Worm (Caenorhabditis elegans) whole organism, L1 larva: ENCODE measurements around the gene K08D8.5.

ENCODE experiments used
- C34B4.2 ChIP-seq: sonication (generic microtip); optimal IDR thresholded peaks from 2 replicates; lab custom pipeline; 2017; ENCODE audit warnings: mild to moderate bottlenecking, missing genetic modification characterization, missing compliant biosample characterization
- Y116A8C.19 ChIP-seq: sonication (generic microtip); optimal IDR thresholded peaks from 2 replicates; lab custom pipeline; 2016; ENCODE audit warnings: missing compliant biosample characterization, missing genetic modification characterization, borderline replicate concordance
- alr-1 ChIP-seq: fragments of 200-800 bp; sonication (Bioruptor generic); optimal IDR thresholded peaks from 2 replicates; lab custom pipeline; 2018; ENCODE audit warnings: borderline replicate concordance, mild to moderate bottlenecking, missing genetic modification characterization, missing compliant biosample characterization
- aly-2 ChIP-seq: fragments of 150-350 bp; optimal IDR thresholded peaks from 2 replicates; lab custom pipeline; 2014; ENCODE audit warnings: missing biosample characterization, missing genetic modification characterization
- blmp-1 ChIP-seq: fragments of 150-350 bp; optimal IDR thresholded peaks from 2 replicates; lab custom pipeline; 2014; ENCODE audit warnings: missing biosample characterization, missing genetic modification characterization
- ceh-63 ChIP-seq: fragments of 200-800 bp; sonication (Bioruptor generic); optimal IDR thresholded peaks from 2 replicates; lab custom pipeline; 2018; ENCODE audit warnings: mild to moderate bottlenecking, missing genetic modification characterization, missing compliant biosample characterization
- ceh-82 ChIP-seq, 3 experiments: fragments of 150-350 bp in 1 of 3; sonication (generic microtip) in 2 of 3; optimal IDR thresholded peaks; 2 replicates each; lab custom pipeline; 2014 to 2017; ENCODE audit warnings: missing biosample characterization in 3 of 3, missing genetic modification characterization in 3 of 3
- dsc-1 ChIP-seq: sonication (generic microtip); optimal IDR thresholded peaks from 2 replicates; lab custom pipeline; 2016; ENCODE audit warnings: mild to moderate bottlenecking, missing genetic modification characterization, missing compliant biosample characterization
- efl-1 ChIP-seq, 4 experiments: fragments of 150-350 bp; optimal IDR thresholded peaks in 3 of 4; peaks in 1 of 4; 1 replicate in 1 of 4; 2 replicates in 3 of 4; lab custom pipeline; 2014; ENCODE audit warnings: missing biosample characterization in 2 of 4, missing genetic modification characterization in 2 of 4, missing genetic modification reagents in 2 of 4
- egl-27 ChIP-seq, 2 experiments: fragments of 150-350 bp in 1 of 2; sonication (generic microtip); optimal IDR thresholded peaks; 3 replicates each; lab custom pipeline; 2017 to 2018; ENCODE audit warnings: missing biosample characterization in 2 of 2, missing genetic modification characterization in 2 of 2, missing genetic modification reagents in 2 of 2
- elt-2 ChIP-seq: sonication (generic microtip); optimal IDR thresholded peaks from 2 replicates; lab custom pipeline; 2016; ENCODE audit warnings: missing genetic modification characterization, mild to moderate bottlenecking, inconsistent platforms, missing compliant biosample characterization, missing genetic modification reagents
- elt-3 ChIP-seq, 6 experiments: fragments of 150-350 bp in 1 of 6; sonication (generic microtip); optimal IDR thresholded peaks; 2 replicates each; lab custom pipeline; 2017 to 2018; ENCODE audit warnings: missing biosample characterization in 6 of 6, missing genetic modification characterization in 6 of 6, inconsistent platforms in 1 of 6
- ets-5 ChIP-seq: fragments of 200-800 bp; sonication (Bioruptor generic); IDR thresholded peaks from 2 replicates; pipeline ENCODE4 v1.3.6; 2022; ENCODE audit warnings: missing genetic modification characterization, missing compliant biosample characterization
- fkh-10 ChIP-seq: sonication (generic microtip); optimal IDR thresholded peaks from 2 replicates; lab custom pipeline; 2017; ENCODE audit warnings: missing biosample characterization, missing genetic modification reagents, missing genetic modification characterization
- fkh-4 ChIP-seq: sonication (generic microtip); optimal IDR thresholded peaks from 2 replicates; lab custom pipeline; 2016; ENCODE audit warnings: missing compliant biosample characterization, missing genetic modification characterization, borderline replicate concordance
- fkh-8 ChIP-seq: sonication (generic microtip); optimal IDR thresholded peaks from 2 replicates; lab custom pipeline; 2016; ENCODE audit warnings: mild to moderate bottlenecking, missing genetic modification characterization, missing compliant biosample characterization
- grh-1 ChIP-seq: fragments of 200-800 bp; sonication (Bioruptor generic); IDR thresholded peaks from 2 replicates; pipeline ENCODE4 v1.3.6; 2022; ENCODE audit warnings: missing genetic modification reagents, missing genetic modification characterization, missing compliant biosample characterization
- hlh-17 ChIP-seq: fragments of 200-800 bp; sonication (Bioruptor generic); optimal IDR thresholded peaks from 2 replicates; lab custom pipeline; 2018; ENCODE audit warnings: missing genetic modification characterization, mild to moderate bottlenecking, missing compliant biosample characterization, moderate library complexity, borderline replicate concordance
- hpl-2 ChIP-seq: fragments of 150-350 bp; optimal IDR thresholded peaks from 2 replicates; lab custom pipeline; 2014; ENCODE audit warnings: missing biosample characterization, missing genetic modification reagents, missing genetic modification characterization
- jun-1 ChIP-seq: fragments of 150-350 bp; optimal IDR thresholded peaks from 2 replicates; lab custom pipeline; 2014; ENCODE audit warnings: missing biosample characterization, missing genetic modification reagents, missing genetic modification characterization
- lin-13 ChIP-seq: fragments of 150-350 bp; optimal IDR thresholded peaks from 2 replicates; lab custom pipeline; 2014; ENCODE audit warnings: missing biosample characterization, missing genetic modification reagents, missing genetic modification characterization
- lin-14 ChIP-seq: fragments of 200-800 bp; sonication (Bioruptor generic); optimal IDR thresholded peaks from 2 replicates; lab custom pipeline; 2018; ENCODE audit warnings: mild to moderate bottlenecking, missing genetic modification characterization, moderate library complexity, missing compliant biosample characterization
- lsy-2 ChIP-seq, 2 experiments: fragments of 150-350 bp; optimal IDR thresholded peaks; 2 replicates each; lab custom pipeline; 2014; ENCODE audit warnings: missing biosample characterization in 2 of 2, missing genetic modification characterization in 2 of 2
- mab-9 ChIP-seq: fragments of 200-800 bp; sonication (Bioruptor generic); IDR thresholded peaks from 2 replicates; pipeline ENCODE4 v1.3.6; 2022; ENCODE audit warnings: missing genetic modification reagents, missing genetic modification characterization, missing compliant biosample characterization
- mep-1 ChIP-seq: fragments of 150-350 bp; optimal IDR thresholded peaks from 2 replicates; lab custom pipeline; 2014; ENCODE audit warnings: missing biosample characterization, missing genetic modification characterization
- nhr-11 ChIP-seq: fragments of 150-350 bp; optimal IDR thresholded peaks from 2 replicates; lab custom pipeline; 2014; ENCODE audit warnings: missing biosample characterization, missing genetic modification characterization
- nhr-12 ChIP-seq: sonication (generic microtip); optimal IDR thresholded peaks from 2 replicates; lab custom pipeline; 2017; ENCODE audit warnings: missing biosample characterization, missing genetic modification characterization
- nhr-19 ChIP-seq: fragments of 200-800 bp; sonication (Bioruptor generic); conservative IDR thresholded peaks from 2 replicates; pipeline ENCODE4 v1.3.6; 2022; ENCODE audit warnings: missing genetic modification characterization, missing compliant biosample characterization
- nhr-237 ChIP-seq: fragments of 150-350 bp; optimal IDR thresholded peaks from 2 replicates; lab custom pipeline; 2014; ENCODE audit warnings: missing biosample characterization, missing genetic modification characterization
- nhr-71 ChIP-seq: sonication (generic microtip); optimal IDR thresholded peaks from 2 replicates; lab custom pipeline; 2016; ENCODE audit warnings: mild to moderate bottlenecking, missing genetic modification characterization, moderate library complexity, missing compliant biosample characterization
- nhr-77 ChIP-seq: fragments of 150-350 bp; optimal IDR thresholded peaks from 2 replicates; lab custom pipeline; 2014; ENCODE audit warnings: missing biosample characterization, missing genetic modification characterization
- nhr-90 ChIP-seq: sonication (generic microtip); optimal IDR thresholded peaks from 2 replicates; lab custom pipeline; 2016; ENCODE audit warnings: mild to moderate bottlenecking, missing genetic modification characterization, missing compliant biosample characterization; ENCODE audit not compliant: poor library complexity
- pqm-1 ChIP-seq: sonication (generic microtip); optimal IDR thresholded peaks from 3 replicates; lab custom pipeline; 2017; ENCODE audit warnings: missing biosample characterization, missing genetic modification characterization
- rnt-1 ChIP-seq: sonication (generic microtip); optimal IDR thresholded peaks from 2 replicates; lab custom pipeline; 2016; ENCODE audit warnings: mild to moderate bottlenecking, missing genetic modification characterization, moderate library complexity, missing compliant biosample characterization
- skn-1 ChIP-seq: fragments of 150-350 bp; optimal IDR thresholded peaks from 2 replicates; lab custom pipeline; 2014; ENCODE audit warnings: missing biosample characterization, missing genetic modification characterization
- snpc-4 ChIP-seq: fragments of 150-350 bp; optimal IDR thresholded peaks from 2 replicates; lab custom pipeline; 2014; ENCODE audit warnings: missing biosample characterization, missing genetic modification characterization
- sptf-1 ChIP-seq: fragments of 150-350 bp; optimal IDR thresholded peaks from 2 replicates; lab custom pipeline; 2014; ENCODE audit warnings: missing biosample characterization, missing genetic modification characterization
- sup-37 ChIP-seq: fragments of 200-800 bp; sonication (Bioruptor generic); optimal IDR thresholded peaks from 2 replicates; lab custom pipeline; 2018; ENCODE audit warnings: mild to moderate bottlenecking, missing genetic modification characterization, missing compliant biosample characterization
- swsn-7 ChIP-seq: sonication (generic microtip); optimal IDR thresholded peaks from 2 replicates; lab custom pipeline; 2016; ENCODE audit warnings: missing genetic modification characterization, missing compliant biosample characterization
- unc-130 ChIP-seq: fragments of 150-350 bp; optimal IDR thresholded peaks from 2 replicates; lab custom pipeline; 2017; ENCODE audit warnings: missing biosample characterization, missing genetic modification characterization, inconsistent platforms
- unc-86 ChIP-seq: sonication (generic microtip); optimal IDR thresholded peaks from 2 replicates; lab custom pipeline; 2016; ENCODE audit warnings: missing genetic modification characterization, missing compliant biosample characterization
- vab-15 ChIP-seq: sonication (generic microtip); optimal IDR thresholded peaks from 2 replicates; lab custom pipeline; 2017; ENCODE audit warnings: missing genotype, mild to moderate bottlenecking, missing genetic modification characterization, missing compliant biosample characterization
- ztf-11 ChIP-seq, 2 experiments: sonication (generic microtip); optimal IDR thresholded peaks; 2 replicates each; lab custom pipeline; 2016 to 2017; ENCODE audit warnings: missing genetic modification characterization in 2 of 2, missing biosample characterization in 1 of 2, missing compliant biosample characterization in 1 of 2

K08D8.5 gene

DNA sequence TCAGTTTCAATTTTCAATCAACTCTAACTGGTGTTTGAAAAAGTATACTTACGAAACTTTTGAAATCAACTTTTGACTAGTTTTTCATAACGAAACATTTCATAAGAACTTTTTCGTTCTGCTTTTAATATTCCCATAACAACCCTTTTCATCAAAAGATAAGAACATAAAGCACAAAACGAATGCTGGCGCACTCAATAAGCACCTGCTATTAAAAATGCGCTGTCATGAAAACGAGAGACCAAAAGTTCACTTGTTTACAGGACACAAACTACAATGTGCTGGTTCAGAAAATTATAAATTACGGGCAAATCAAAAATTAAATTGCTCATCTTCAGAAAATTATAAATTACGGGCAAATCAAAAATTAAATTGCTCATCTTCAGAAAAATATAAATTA lies 20.8 kb downstream of the K08D8.5 start:
- no peak for TF ChIP-seq nhr-11 (tag; lab: Kevin White, UChicago)
- TF ChIP-seq ets-5 (GFP tag; lab: Robert Waterston, UW) = no peak
- peak; percentile 17 for TF ChIP-seq elt-2 (tag; lab: Kevin White, UChicago)
- TF ChIP-seq sup-37 (GFP tag; lab: Kevin White, UChicago) = no peak
- no peak for TF ChIP-seq mab-9 (GFP tag; lab: Robert Waterston, UW)
- no peak for TF ChIP-seq vab-15
- no peak for TF ChIP-seq skn-1 (tag; lab: Kevin White, UChicago)

DNA sequence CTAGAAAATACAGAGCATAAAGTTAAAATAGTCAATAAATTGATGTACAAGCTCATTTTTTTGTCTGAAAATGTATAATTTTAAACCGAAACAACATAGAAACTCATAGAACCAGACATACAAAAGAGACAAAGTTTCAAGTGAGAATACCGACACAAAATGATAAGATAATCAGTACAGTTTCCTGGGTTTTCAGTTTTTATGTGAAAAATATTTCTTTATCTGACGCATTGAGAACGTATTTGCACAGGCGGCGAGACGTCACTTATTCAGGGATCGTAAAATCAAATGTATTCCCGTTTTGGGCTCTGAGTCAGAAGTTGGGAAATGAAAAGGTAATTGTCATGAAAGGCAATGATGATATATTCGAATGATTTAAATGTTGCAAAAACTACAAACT lies 21.5 kb downstream of the K08D8.5 start, which contains the start of gene K08D8.6:
TSS of gene K08D8.6 (minus strand) at position 64 of the 400 bp plus-strand sequence.
- TF ChIP-seq rnt-1 (tag; lab: Kevin White, UChicago) (no peak), jun-1 (tag; lab: Kevin White, UChicago) (peak; percentile 7), fkh-10 (GFP tag; lab: Kevin White, UChicago) (no peak), efl-1 (optimal IDR thresholded peaks at IDR 0.05; lab: Kevin White, UChicago) (no peak), efl-1 (GFP tag; optimal IDR thresholded peaks at IDR 0.05 in 1 of 2; lab: Kevin White, UChicago) (peak in 1 of 2 experiments; percentile 30), pqm-1 (tag; lab: Kevin White, UChicago) (peak; percentile 78), nhr-19 (no peak), elt-2 (tag; lab: Kevin White, UChicago) (peak; percentile 88)
- TF ChIP-seq, all 84 proteins: peak for 4

DNA sequence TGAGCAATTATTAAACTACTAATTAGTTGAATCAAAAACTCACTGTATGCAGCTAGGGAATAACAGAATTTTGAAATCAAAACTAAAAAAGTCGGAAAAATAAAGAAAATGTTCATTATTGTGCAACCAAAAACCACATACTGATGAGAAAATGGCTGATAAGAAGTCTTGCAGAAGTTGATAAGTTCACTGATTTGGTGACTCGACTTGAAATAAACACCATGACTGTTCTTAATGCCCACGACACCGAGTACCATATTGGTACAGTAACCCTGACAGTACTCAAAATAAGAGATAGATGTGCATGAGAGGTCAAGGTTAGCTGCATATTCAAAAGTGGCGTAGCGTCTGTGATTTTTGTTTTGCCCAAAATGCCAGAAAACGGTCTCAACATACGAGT lies 25.9 kb downstream of the K08D8.5 start:
- TF ChIP-seq Y116A8C.19 (tag; lab: Kevin White, UChicago) (no peak), ztf-11 (tag; optimal IDR thresholded peaks at IDR 0.05; lab: Kevin White, UChicago) (no peak), swsn-7 (no peak), hlh-17 (GFP tag; lab: Kevin White, UChicago) (no peak), lsy-2 (tag; optimal IDR thresholded peaks at IDR 0.05; lab: Kevin White, UChicago) (no peak), egl-27 (tag; optimal IDR thresholded peaks at IDR 0.05; lab: Kevin White, UChicago) (no peak), nhr-237 (tag; lab: Kevin White, UChicago) (no peak), grh-1 (no peak), nhr-71 (tag; lab: Kevin White, UChicago) (no peak), skn-1 (tag; lab: Kevin White, UChicago) (no peak), nhr-90 (no peak), mep-1 (tag; lab: Kevin White, UChicago) (no peak), ets-5 (GFP tag; lab: Robert Waterston, UW) (no peak), lin-14 (GFP tag; lab: Kevin White, UChicago) (no peak), aly-2 (no peak), alr-1 (tag; lab: Kevin White, UChicago) (no peak), nhr-12 (tag; lab: Kevin White, UChicago) (no peak), unc-130 (no peak), fkh-4 (tag; lab: Kevin White, UChicago) (no peak), unc-86 (tag; lab: Kevin White, UChicago) (no peak)

DNA sequence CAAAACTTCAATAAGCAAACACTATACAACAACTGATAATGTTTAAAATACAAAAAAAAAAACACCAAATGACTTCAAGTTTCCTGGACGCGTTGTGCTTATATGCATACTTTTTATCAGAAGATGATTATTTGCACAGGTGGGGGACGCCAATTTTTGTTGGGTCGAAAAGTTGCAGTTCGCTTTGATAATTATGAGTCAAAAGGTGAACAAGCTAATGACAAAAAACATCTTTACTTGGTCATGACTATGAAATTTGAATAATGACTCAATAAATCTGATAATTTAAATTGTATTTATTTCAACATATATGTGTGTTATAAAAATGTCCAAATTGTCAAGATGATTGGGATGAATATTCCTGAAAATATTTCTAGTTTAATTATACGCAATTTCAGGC lies 28.7 kb downstream of the K08D8.5 start, which contains the start of gene ZK896.4:
TSS of gene ZK896.4 (minus strand) at position 101 of the 400 bp plus-strand sequence.
- no peak for TF ChIP-seq elt-3 (tag; optimal IDR thresholded peaks at IDR 0.05; lab: Kevin White, UChicago)
- no peak for TF ChIP-seq hpl-2 (GFP tag; lab: Kevin White, UChicago)
- TF ChIP-seq nhr-77 (tag; lab: Kevin White, UChicago) = no peak
- no peak for TF ChIP-seq ceh-63 (GFP tag; lab: Kevin White, UChicago)
- TF ChIP-seq ets-5 (GFP tag; lab: Robert Waterston, UW) = no peak
- no peak for TF ChIP-seq sptf-1 (tag; lab: Kevin White, UChicago)
- TF ChIP-seq fkh-8 (tag; lab: Kevin White, UChicago) = no peak
- no peak for TF ChIP-seq ceh-82 (tag; optimal IDR thresholded peaks at IDR 0.05; lab: Kevin White, UChicago)
- TF ChIP-seq fkh-4 (tag; lab: Kevin White, UChicago) = no peak
- TF ChIP-seq snpc-4 (tag; lab: Kevin White, UChicago) = no peak
- no peak for TF ChIP-seq C34B4.2
- no peak for TF ChIP-seq lin-13 (GFP tag; lab: Kevin White, UChicago)
- TF ChIP-seq blmp-1 (tag; lab: Kevin White, UChicago) = no peak
- no peak for TF ChIP-seq dsc-1 (tag; lab: Kevin White, UChicago)
- TF ChIP-seq hlh-17 (GFP tag; lab: Kevin White, UChicago) = no peak
